Fruit fly (Drosophila melanogaster): ENCODE results near the gene CYLD.

Gene CYLD

DNA sequence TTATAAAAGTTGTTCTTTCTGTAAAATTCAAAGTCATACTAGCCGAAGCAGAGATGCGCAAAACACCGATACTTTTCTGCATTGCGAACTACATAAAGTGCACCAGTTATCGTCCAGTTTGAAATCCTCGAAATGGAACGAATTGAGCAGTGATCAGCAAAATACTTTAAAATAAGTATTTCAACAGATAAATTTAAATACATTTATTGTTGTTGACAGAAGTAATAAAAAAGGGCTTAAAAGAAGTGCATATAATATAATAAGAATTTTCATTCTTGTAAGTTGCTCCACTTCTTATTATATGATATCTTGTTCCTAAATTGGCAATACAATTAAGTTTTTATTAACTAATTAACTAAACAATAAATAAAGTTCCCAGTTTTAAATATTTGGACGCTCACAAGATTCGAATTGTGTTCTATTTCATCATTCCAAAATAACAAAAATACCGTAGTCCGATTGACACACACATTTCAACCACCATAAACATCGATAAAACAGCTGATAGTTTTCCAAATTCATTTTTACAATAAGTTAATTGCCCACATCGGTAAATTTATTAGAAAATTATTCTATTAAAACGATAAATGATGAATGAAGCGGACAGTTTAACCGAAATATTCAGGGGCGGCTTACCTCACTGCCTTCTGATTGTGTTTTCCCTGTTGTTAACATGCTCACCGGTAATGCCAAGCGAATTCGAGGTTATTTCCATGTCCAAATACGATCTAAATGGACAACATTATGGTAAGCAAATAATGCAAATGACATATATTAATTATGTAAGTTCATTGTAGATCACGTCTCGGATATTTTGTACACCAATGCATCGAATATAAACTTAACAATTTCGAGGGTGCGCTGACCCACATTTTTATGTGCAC, 14.9 kb upstream of the CYLD start, which contains the start of the genes Usp14 and CG4972:
Gene Usp14 (minus strand): TSS at position 70 of the 884 bp plus-strand sequence.
Gene CG4972 (plus strand): TSS at position 466 of the 884 bp plus-strand sequence.
- TF ChIP-seq Dfd (GFP tag; optimal IDR thresholded peaks at IDR 0.05) (no peak), HLH106 (tag; optimal IDR thresholded peaks at IDR 0.05) (peak; percentile 8), CG9705 (GFP tag; optimal IDR thresholded peaks at IDR 0.05) (no peak), OdsH (GFP tag; optimal IDR thresholded peaks at IDR 0.05) (no peak), woc (GFP tag; optimal IDR thresholded peaks at IDR 0.05) (peak; percentile 69), foxo (GFP tag; optimal IDR thresholded peaks at IDR 0.05) (no peak)

DNA sequence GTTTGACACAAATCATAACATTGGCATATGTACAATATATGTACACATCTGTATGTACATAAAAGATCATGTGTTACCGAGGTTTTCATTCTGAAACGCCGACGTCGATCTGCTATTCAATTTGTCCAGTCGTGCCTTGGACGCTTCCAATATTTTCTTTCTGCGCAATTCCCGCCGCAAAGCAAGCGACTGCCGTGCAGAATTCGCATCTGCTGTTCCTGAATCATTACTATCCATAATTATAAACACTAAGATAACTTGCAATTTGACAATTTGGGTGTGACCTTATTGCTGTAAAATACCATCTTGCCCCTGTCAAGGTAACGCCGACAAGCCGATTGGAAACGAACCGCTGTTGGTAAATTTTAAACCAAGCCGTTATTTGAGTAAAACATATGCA, 12.2 kb upstream of the CYLD start:
- TF ChIP-seq dl (GFP tag; optimal IDR thresholded peaks at IDR 0.05; ENCODE audit: insufficient read depth in 1 of 2, partially characterized antibody in 2 of 2) (no peak), sage (GFP tag; optimal IDR thresholded peaks at IDR 0.05) (peak; percentile 47), Myc (optimal IDR thresholded peaks at IDR 0.05) (peak; percentile 10), HLH106 (tag; optimal IDR thresholded peaks at IDR 0.05) (no peak), Hr83 (GFP tag; optimal IDR thresholded peaks at IDR 0.05; ENCODE audit: poor library complexity, severe bottlenecking) (no peak), Vsx2 (GFP tag; optimal IDR thresholded peaks at IDR 0.05; ENCODE audit: partially characterized antibody) (no peak), CG32264 (GFP tag; optimal IDR thresholded peaks at IDR 0.05) (no peak), CG9705 (GFP tag; optimal IDR thresholded peaks at IDR 0.05) (no peak), tai (GFP tag; optimal IDR thresholded peaks at IDR 0.05) (peak; percentile 1), jim (GFP tag; optimal IDR thresholded peaks at IDR 0.05) (no peak)

DNA sequence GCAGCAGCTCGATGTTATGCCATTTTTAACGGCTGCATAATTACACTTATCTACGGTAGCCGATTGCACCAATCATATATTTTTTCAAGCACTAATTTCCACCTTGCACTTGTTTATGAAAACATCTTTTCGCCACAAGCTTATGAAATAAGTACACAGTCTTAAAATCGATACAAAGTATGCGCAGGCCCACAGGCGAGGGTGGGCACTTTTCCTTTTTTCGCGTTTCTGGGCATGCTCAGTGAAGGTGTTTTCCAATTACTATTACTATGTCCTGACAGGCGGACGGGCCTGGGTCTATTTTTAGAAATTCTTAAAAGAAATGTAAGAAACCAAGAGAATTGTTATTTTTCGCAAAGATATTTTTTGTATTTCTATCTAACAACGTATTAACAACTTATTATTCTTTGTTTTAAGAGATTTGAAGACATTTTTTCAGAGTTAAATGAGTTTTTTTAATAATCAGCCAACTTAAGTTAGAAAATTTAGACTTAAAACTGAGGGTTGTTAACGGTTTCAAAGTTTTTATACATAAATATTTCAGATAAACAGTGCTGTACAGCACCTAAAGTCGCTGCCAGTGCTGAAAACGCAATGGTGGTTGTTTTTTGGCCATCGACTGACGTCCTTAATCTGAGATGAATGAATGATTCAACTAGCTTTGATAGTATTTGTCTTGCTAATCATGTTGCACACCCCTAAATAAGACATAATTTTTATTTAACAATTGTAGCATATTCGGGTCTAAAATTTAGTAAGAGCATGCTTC, 11.2 kb upstream of the CYLD start, which contains the start of gene Cdk5alpha:
Gene Cdk5alpha (minus strand): TSS at position 343 of the 769 bp plus-strand sequence.
- no peak for TF ChIP-seq dmrt93B (GFP tag; optimal IDR thresholded peaks at IDR 0.05)
- no peak for TF ChIP-seq Dif (GFP tag; optimal IDR thresholded peaks at IDR 0.05; ENCODE audit: partially characterized antibody)
- TF ChIP-seq dsf (GFP tag; optimal IDR thresholded peaks at IDR 0.05; ENCODE audit: borderline replicate concordance): no peak
- peak; percentile 6 for TF ChIP-seq Hr83 (GFP tag; optimal IDR thresholded peaks at IDR 0.05; ENCODE audit: poor library complexity, severe bottlenecking)
- TF ChIP-seq lola (GFP tag; optimal IDR thresholded peaks at IDR 0.05): no peak
- TF ChIP-seq Sp1 (GFP tag; optimal IDR thresholded peaks at IDR 0.05): no peak
- TF ChIP-seq br (GFP tag; optimal IDR thresholded peaks at IDR 0.05): no peak
- no peak for TF ChIP-seq Myc (optimal IDR thresholded peaks at IDR 0.05)
- TF ChIP-seq Hnf4 (GFP tag; optimal IDR thresholded peaks at IDR 0.05): peak; percentile 33
- TF ChIP-seq CG9705 (GFP tag; optimal IDR thresholded peaks at IDR 0.05): no peak
- peak; percentile 59 for TF ChIP-seq tai (GFP tag; optimal IDR thresholded peaks at IDR 0.05)

DNA sequence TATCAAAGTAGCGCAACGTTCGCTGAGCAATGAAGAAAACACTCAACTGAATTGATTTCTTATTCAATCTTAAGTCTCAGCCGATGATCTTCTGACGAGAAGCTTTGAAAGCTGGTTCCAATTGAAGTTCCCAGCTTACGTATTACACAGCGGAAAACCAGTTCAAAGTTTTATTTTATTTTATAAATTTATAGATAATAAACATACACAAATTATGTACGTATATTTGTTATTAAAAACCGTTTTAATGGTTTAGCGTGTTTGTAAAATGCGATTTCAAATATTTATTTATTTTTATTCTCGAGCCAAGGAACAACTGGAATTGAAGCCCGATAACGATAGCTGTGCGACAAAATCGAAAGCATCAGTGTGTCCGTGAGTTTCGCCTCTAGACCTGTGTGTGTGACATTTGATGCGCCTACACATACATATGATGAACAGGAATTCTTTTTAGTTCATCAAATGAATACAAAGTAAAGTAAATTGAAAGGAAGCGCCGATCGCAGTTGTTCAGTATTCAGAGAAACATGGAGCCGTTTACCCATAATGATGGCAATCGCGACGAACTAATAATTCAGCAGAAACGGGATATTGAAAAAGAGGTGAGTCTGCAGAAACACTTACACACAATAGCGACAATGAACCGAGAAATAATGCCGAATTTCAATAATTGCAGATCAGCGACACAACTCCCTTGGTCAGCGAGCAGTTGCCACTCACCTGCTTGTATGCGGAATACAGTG, 7.0 kb upstream of the CYLD start, which contains the start of the genes CG5390 and CG4968:
Gene CG5390 (minus strand): TSS at position 77 of the 743 bp plus-strand sequence.
Gene CG4968 (plus strand): TSS at position 405 of the 743 bp plus-strand sequence.
- peak; percentile 74 for TF ChIP-seq h (GFP tag; optimal IDR thresholded peaks at IDR 0.05)
- TF ChIP-seq Vsx2 (GFP tag; optimal IDR thresholded peaks at IDR 0.05; ENCODE audit: partially characterized antibody): no peak
- no peak for TF ChIP-seq usp (GFP tag; optimal IDR thresholded peaks at IDR 0.05)
- TF ChIP-seq dmrt93B (GFP tag; optimal IDR thresholded peaks at IDR 0.05): no peak
- TF ChIP-seq CG9705 (GFP tag; optimal IDR thresholded peaks at IDR 0.05): peak; percentile 72
- peak; percentile 80 for TF ChIP-seq rgr (GFP tag; optimal IDR thresholded peaks at IDR 0.05)
- peak; percentile 71 for TF ChIP-seq psq (GFP tag; optimal IDR thresholded peaks at IDR 0.05)
- peak; percentile 66 for TF ChIP-seq tai (GFP tag; optimal IDR thresholded peaks at IDR 0.05)
- TF ChIP-seq Myc (optimal IDR thresholded peaks at IDR 0.05): no peak
- TF ChIP-seq N (GFP tag; optimal IDR thresholded peaks at IDR 0.05): no peak
- TF ChIP-seq GATAd (GFP tag; optimal IDR thresholded peaks at IDR 0.05): no peak
- TF ChIP-seq brk (GFP tag; optimal IDR thresholded peaks at IDR 0.05): peak; percentile 90
- peak; percentile 88 for TF ChIP-seq sage (GFP tag; optimal IDR thresholded peaks at IDR 0.05)
- TF ChIP-seq foxo (GFP tag; optimal IDR thresholded peaks at IDR 0.05): peak in 1 of 2 experiments; percentile 84
- peak; percentile 79 for TF ChIP-seq Hnf4 (GFP tag; optimal IDR thresholded peaks at IDR 0.05)
- TF ChIP-seq OdsH (GFP tag; optimal IDR thresholded peaks at IDR 0.05): peak; percentile 81
- no peak for TF ChIP-seq Dfd (GFP tag; optimal IDR thresholded peaks at IDR 0.05)
- no peak for TF ChIP-seq jim (GFP tag; optimal IDR thresholded peaks at IDR 0.05)
- TF ChIP-seq ey (GFP tag; optimal IDR thresholded peaks at IDR 0.05): peak; percentile 69
- TF ChIP-seq CrebA (GFP tag; optimal IDR thresholded peaks at IDR 0.05; ENCODE audit: borderline replicate concordance): no peak
- TF ChIP-seq woc (GFP tag; optimal IDR thresholded peaks at IDR 0.05): peak; percentile 67
- peak; percentile 52 for TF ChIP-seq sv (GFP tag; optimal IDR thresholded peaks at IDR 0.05)
- no peak for TF ChIP-seq CG32264 (GFP tag; optimal IDR thresholded peaks at IDR 0.05)
- TF ChIP-seq fru (GFP tag; optimal IDR thresholded peaks at IDR 0.05): no peak
- TF ChIP-seq br (GFP tag; optimal IDR thresholded peaks at IDR 0.05): no peak
- TF ChIP-seq Jra (GFP tag; optimal IDR thresholded peaks at IDR 0.05): peak; percentile 56
- no peak for TF ChIP-seq lola (GFP tag; optimal IDR thresholded peaks at IDR 0.05)
- peak; percentile 46 for TF ChIP-seq dsf (GFP tag; optimal IDR thresholded peaks at IDR 0.05; ENCODE audit: borderline replicate concordance)
- no peak for TF ChIP-seq Hr78 (GFP tag; optimal IDR thresholded peaks at IDR 0.05)
- TF ChIP-seq Rel (GFP tag; optimal IDR thresholded peaks at IDR 0.05): peak; percentile 84
- TF ChIP-seq Rel (tag; optimal IDR thresholded peaks at IDR 0.05): peak; percentile 69
